Fruit fly (Drosophila melanogaster) whole organism: ENCODE results near the gene Dbp73D.
A peak's percentile ranks its signal among the peaks of the same experiment; 100 is the strongest.

ENCODE experiments used
- CG8478 ChIP-seq: fragments of >200 bp; optimal IDR thresholded peaks from 2 replicates; lab custom pipeline; 2018; ENCODE audit warnings: inconsistent platforms
- Dll ChIP-seq: fragments of >200 bp; optimal IDR thresholded peaks from 2 replicates; lab custom pipeline; 2017
- EcR ChIP-seq, 2 experiments: fragments of >200 bp; optimal IDR thresholded peaks; 2 replicates each; lab custom pipeline; 2017; ENCODE audit warnings: missing biosample characterization in 2 of 2, missing genetic modification characterization in 2 of 2, missing genetic modification reagents in 2 of 2
- pan ChIP-seq: fragments of >200 bp; optimal IDR thresholded peaks from 2 replicates; lab custom pipeline; 2017
- psq ChIP-seq: fragments of >200 bp; optimal IDR thresholded peaks from 2 replicates; lab custom pipeline; 2017
- usp ChIP-seq: fragments of >200 bp; optimal IDR thresholded peaks from 2 replicates; lab custom pipeline; 2017; ENCODE audit warnings: missing biosample characterization, missing genetic modification characterization, mixed read lengths

The Dbp73D gene

DNA sequence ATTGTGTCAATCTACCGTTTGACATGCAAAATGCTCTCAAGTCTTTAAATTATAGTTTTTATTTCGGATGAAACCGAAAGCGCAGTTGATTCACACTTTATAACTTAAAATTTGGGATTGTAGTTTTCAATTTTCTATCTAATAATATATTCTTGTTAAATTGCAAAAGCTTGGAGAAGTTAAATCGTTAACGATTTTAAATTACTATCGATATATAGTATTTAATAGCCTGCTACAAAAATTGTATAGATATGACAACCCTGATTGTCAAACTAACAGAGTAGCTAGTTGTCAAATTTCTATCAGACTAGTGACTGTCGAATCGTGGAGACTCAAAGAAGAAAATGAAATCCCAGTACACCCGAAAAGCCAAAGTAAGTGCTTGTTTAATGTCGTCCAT, 25.9 kb downstream of the Dbp73D start, which contains the start of gene CG9692:
CG9692 (plus strand) TSS at position 301 of the 400 bp plus-strand sequence.
- TF ChIP-seq usp (GFP tag; lab: Kevin White, UChicago) (no peak), Dll (no peak), pan (lab: Kevin White, UChicago) (no peak), EcR (GFP tag; optimal IDR thresholded peaks at IDR 0.05; lab: Kevin White, UChicago) (no peak), psq (lab: Kevin White, UChicago) (no peak), CG8478 (lab: Kevin White, UChicago) (no peak)

DNA sequence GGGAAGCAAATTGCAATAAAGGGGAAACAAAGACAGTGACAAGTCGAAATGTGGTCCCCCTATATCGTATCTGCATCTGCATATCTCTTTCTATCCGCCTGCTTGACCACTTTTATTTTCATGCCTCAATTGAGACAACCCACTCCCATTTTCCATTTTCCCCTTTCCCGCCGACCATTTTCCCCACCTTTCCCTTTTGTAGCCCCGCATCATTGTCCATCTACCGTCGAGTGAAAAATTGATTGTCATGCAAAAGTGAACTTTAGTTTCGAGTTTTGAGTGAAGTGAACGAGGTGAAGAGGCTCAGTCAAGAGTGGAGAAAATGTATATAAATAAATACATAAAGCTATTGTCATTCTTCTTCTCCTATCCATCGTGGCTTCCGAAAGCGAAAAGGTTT, 26.4 kb downstream of the Dbp73D start:
- TF ChIP-seq usp (GFP tag; lab: Kevin White, UChicago) (no peak), pan (lab: Kevin White, UChicago) (no peak), Dll (no peak), CG8478 (lab: Kevin White, UChicago) (no peak), psq (lab: Kevin White, UChicago) (no peak), EcR (GFP tag; optimal IDR thresholded peaks at IDR 0.05; lab: Kevin White, UChicago) (no peak)

DNA sequence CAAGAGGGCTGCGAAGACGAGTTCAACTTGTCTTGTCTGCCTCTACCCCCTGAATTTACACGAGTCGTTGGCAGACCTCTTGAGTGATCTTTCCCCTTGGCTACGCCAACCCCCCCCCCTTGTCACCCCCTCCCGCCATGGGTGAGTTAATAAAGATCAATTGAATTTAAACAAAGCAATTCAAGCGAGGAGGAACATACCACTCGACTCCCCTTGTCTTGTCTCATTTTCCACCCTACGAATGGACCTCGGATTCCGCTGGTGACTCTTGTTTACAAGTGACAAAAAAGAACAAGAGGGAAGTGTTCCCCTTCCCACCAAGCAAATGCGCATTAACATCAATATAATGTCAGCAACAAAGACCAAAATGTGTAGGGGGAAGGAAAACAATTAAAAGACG, 27.8 kb downstream of the Dbp73D start:
- no peak for TF ChIP-seq EcR (GFP tag; optimal IDR thresholded peaks at IDR 0.05; lab: Kevin White, UChicago)
- no peak for TF ChIP-seq CG8478 (lab: Kevin White, UChicago)
- no peak for TF ChIP-seq usp (GFP tag; lab: Kevin White, UChicago)
- TF ChIP-seq psq (lab: Kevin White, UChicago): no peak
- TF ChIP-seq Dll: no peak
- no peak for TF ChIP-seq pan (lab: Kevin White, UChicago)

DNA sequence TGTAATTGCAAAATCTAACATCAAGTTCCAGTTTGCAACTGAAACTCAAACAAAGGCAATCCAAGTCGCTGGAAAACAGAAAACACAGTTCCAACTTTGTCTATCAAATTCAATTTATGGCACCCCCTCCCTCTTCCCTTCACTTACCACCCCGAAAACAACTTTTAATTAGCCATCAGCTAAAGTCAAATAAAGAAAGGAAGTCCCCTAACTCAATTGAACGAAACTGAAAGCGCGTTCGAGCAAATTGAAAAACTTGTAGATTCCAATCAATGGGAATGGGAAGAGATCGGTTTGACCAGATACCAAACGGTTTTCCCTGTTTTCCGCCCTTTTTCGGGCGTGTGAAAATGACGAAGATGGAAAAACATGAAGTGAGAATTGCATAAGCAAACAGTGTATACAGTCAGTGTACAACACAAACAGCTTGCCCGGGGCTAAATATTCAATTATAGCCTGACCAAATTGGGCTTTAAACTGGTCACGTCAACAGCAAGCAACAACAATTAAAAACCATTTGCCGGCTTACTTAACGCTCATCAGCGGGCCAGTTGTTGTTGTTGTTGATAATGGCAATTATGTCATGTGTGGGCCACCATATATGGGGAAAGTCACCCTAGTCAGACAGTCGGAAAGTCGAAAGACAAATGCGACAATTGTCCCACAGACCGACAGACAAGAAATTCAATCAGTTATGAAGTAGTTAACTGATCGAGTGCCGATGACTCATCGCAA, 31.2 kb downstream of the Dbp73D start:
- TF ChIP-seq usp (GFP tag; lab: Kevin White, UChicago) (no peak), psq (lab: Kevin White, UChicago) (no peak), CG8478 (lab: Kevin White, UChicago) (no peak), EcR (GFP tag; optimal IDR thresholded peaks at IDR 0.05; lab: Kevin White, UChicago) (no peak)

DNA sequence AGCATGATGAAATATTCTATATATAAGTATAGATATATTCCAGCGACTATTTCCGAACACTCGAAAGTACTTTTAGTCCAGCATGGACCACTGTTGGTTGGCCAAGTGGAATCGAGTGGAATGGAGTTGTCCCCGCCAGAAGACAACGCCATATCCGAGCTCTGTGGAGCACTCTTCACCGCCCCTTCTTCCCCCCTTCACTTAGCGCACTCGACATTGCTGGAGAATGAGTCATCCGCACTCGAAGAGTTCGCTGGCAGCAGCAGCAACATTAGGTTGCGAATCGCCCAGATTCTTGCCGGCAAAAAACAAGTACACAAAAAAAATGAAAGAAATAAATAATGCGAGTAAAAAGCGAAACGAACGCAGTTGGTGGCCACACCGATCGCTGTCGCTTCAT, 32.5 kb downstream of the Dbp73D start:
- TF ChIP-seq CG8478 (lab: Kevin White, UChicago): no peak
- TF ChIP-seq psq (lab: Kevin White, UChicago): no peak
- no peak for TF ChIP-seq usp (GFP tag; lab: Kevin White, UChicago)
- no peak for TF ChIP-seq pan (lab: Kevin White, UChicago)
- TF ChIP-seq Dll: no peak
- no peak for TF ChIP-seq EcR (GFP tag; optimal IDR thresholded peaks at IDR 0.05; lab: Kevin White, UChicago)

DNA sequence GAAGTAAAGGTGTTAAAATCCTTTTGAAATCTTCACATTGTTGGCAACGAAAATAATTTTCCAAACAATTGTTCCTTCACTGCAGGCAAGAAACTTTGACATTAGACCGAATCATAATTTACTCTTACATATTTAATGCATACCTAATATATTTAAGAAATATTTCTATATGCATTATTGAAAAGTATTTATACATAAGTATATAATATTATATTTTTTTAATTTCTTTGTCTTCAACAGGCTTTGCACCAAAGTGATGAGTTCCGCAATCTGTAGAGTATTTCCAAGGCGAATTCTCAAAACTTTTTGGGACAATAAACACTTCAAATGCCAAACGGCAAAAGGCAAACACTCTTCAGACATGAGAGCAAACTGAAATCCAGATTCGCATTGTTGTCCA, 33.5 kb downstream of the Dbp73D start:
- TF ChIP-seq pan (lab: Kevin White, UChicago) (no peak), psq (lab: Kevin White, UChicago) (no peak), EcR (GFP tag; optimal IDR thresholded peaks at IDR 0.05; lab: Kevin White, UChicago) (no peak), CG8478 (lab: Kevin White, UChicago) (no peak), Dll (no peak), usp (GFP tag; lab: Kevin White, UChicago) (no peak)

DNA sequence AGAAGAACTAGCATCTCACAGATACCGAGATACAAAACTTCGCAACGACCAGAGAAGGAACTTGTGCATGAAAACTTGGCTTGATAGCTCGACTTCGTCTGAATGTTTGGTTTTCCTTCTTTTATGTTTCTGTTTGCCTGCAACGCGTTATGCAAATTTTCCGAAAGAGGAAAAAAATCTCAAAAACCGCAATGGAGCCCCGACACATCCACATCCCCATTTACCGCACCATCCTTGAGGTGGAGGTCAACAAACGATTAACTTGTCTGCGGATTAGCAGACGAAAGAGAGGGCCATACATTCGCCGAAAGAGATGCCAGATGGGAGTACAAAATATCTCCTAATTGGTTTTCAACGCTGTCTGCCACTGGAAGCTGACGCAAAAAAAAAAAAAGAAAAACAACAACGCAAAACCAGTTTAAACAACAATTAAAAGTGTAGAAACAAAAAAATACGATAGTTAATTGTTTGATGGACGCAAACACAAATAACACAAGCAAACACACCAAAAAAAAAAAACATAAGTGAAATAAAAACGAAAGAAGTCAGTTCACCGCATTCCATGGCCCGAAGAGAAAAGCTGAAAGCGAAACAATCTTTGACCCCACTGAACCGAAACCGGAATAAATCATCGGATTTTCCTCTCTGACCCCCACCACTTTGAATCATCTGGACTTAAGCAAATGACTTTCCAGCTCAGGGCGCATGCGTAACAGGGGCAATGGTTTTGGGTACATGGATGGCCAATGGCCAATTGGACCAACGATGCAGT, 35.4 kb downstream of the Dbp73D start:
- TF ChIP-seq CG8478 (lab: Kevin White, UChicago): no peak
- TF ChIP-seq EcR (GFP tag; optimal IDR thresholded peaks at IDR 0.05; lab: Kevin White, UChicago): peak in 1 of 2 experiments; percentile 72

DNA sequence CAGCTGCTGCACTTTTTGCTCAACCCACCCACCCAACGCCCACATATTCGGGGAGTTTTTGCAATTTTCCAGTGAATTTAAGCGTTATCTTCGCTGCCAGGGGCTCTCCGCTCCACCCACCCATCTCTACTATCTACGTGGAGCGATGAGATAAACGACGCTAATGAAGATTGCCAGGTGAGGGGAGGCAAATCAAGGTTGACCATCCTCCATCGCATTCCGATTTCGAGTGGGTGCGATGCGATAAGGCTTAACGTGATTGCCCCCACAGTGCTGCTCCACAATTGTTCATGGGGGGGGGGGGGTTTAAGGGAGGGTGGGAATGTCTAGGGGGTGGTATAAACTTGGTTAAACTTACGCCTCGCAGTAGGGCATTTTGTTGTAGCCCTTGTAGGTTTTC, 36.8 kb downstream of the Dbp73D start:
- TF ChIP-seq usp (GFP tag; lab: Kevin White, UChicago): no peak
- no peak for TF ChIP-seq EcR (GFP tag; optimal IDR thresholded peaks at IDR 0.05; lab: Kevin White, UChicago)
- TF ChIP-seq pan (lab: Kevin White, UChicago): no peak

DNA sequence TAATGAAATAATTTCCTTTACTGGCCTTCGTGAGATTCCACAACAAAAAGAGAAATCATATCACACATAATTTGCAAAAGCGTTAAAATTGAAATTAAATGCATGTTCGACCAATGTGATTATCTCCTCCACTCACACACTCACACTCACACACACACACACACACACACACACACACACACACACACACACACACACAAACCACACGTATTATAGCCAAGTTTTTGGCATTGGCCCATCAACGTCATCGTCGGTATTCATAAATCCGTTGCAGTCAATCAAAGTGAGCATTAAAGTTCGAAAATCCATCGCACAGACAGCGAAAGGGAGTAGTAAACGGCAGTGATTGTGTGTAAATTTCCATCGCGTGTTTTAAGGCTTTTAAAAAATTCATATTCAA, 40.6 kb downstream of the Dbp73D start:
- TF ChIP-seq CG8478 (lab: Kevin White, UChicago) (no peak), usp (GFP tag; lab: Kevin White, UChicago) (no peak), psq (lab: Kevin White, UChicago) (no peak), pan (lab: Kevin White, UChicago) (no peak), Dll (no peak), EcR (GFP tag; optimal IDR thresholded peaks at IDR 0.05; lab: Kevin White, UChicago) (no peak)

DNA sequence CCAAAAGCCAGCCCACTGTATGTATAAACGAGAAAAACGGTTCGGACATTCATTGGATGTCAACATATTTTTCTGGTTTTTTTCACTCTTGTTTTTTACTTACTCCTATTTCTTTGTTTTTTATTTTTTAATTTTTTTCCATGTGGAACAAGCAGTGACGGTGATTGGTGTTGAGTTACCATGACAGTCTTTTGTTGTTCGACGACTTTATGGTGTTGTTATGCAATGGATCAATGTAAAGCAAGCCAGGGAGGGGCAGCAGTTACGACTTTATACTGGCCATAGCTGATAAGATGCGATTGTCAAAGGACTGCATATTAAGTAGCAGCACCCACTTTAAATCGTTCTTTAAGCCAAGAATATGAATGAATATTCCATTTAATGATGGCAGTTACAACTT, 41.1 kb downstream of the Dbp73D start:
- TF ChIP-seq CG8478 (lab: Kevin White, UChicago): no peak
- TF ChIP-seq pan (lab: Kevin White, UChicago): no peak
- TF ChIP-seq usp (GFP tag; lab: Kevin White, UChicago): no peak

DNA sequence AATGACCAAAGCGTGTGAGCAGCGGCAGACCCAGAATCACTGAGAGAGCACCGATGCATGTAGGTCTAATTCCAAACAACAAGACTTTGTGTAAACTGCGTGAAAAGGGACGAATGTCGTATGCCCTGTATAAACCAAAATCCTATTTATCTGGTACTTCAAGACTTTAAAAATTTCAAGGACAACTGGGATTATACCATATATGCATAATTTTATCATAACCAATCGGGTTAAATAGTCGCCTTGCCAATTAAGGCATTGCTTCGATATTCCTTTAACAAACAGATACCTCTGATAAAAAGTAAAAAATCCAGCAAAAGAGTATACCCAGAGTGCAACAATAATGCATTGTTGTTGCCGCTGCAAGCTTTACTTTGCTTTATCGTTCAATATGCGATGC, 47.6 kb downstream of the Dbp73D start:
- TF ChIP-seq psq (lab: Kevin White, UChicago) (no peak), CG8478 (lab: Kevin White, UChicago) (no peak), usp (GFP tag; lab: Kevin White, UChicago) (no peak), Dll (no peak), pan (lab: Kevin White, UChicago) (no peak), EcR (GFP tag; optimal IDR thresholded peaks at IDR 0.05; lab: Kevin White, UChicago) (no peak)

DNA sequence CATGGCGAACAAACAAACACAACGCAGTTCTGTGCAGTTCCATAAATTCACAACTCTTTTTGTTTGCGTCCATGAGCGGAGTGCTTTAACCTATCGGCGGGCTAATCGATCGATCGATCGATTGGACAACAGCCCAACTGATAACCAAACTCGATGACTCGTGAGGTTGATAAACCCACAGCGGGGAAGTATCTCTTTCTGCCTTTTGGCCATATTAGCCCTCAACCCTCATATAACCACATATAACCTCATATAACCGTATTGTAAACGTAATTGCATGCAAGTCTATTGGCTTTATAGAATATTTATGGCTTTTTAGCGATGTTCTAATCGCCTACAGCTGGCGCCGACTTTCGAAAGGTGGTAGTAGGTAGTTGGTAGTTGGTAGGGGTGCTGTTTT, 48.2 kb downstream of the Dbp73D start:
- no peak for TF ChIP-seq EcR (GFP tag; optimal IDR thresholded peaks at IDR 0.05; lab: Kevin White, UChicago)
- no peak for TF ChIP-seq psq (lab: Kevin White, UChicago)
- TF ChIP-seq pan (lab: Kevin White, UChicago): no peak
- no peak for TF ChIP-seq CG8478 (lab: Kevin White, UChicago)
- TF ChIP-seq Dll: no peak
